Worm (Caenorhabditis elegans): Measurements from ENCODE around the gene C31E10.11.

- no peak for TF ChIP-seq cog-1 (tag; optimal IDR thresholded peaks at IDR 0.05)
- TF ChIP-seq ztf-23 (GFP tag; IDR thresholded peaks at IDR 0.05) = no peak
- TF ChIP-seq T22C8.4 (GFP tag; IDR thresholded peaks at IDR 0.05) = no peak
- TF ChIP-seq tab-1 (GFP tag; IDR thresholded peaks at IDR 0.05) = no peak
- no peak for TF ChIP-seq flt-1 (GFP tag; IDR thresholded peaks at IDR 0.05)
- no peak for TF ChIP-seq ref-1 (GFP tag; conservative IDR thresholded peaks at IDR 0.05)
- no peak for TF ChIP-seq ztf-29 (GFP tag; IDR thresholded peaks at IDR 0.05)
- no peak for TF ChIP-seq med-1 (GFP tag; optimal IDR thresholded peaks at IDR 0.05; ENCODE audit: insufficient read depth)
- TF ChIP-seq klf-2 (GFP tag; conservative IDR thresholded peaks at IDR 0.05) = no peak
Observed at ce11 chrX:14028492-14028891, 37.9 kb upstream of the C31E10.11 start.
